Fruit fly (Drosophila melanogaster) whole organism: Measurements from ENCODE around the gene CG31300.

ENCODE experiments used
- CG8478 ChIP-seq: fragments of >200 bp; optimal IDR thresholded peaks from 2 replicates; lab custom pipeline; 2018; ENCODE audit warnings: inconsistent platforms
- Dll ChIP-seq: fragments of >200 bp; optimal IDR thresholded peaks from 2 replicates; lab custom pipeline; 2017
- EcR ChIP-seq, 2 experiments: fragments of >200 bp; optimal IDR thresholded peaks; 2 replicates each; lab custom pipeline; 2017; ENCODE audit warnings: missing biosample characterization in 2 of 2, missing genetic modification characterization in 2 of 2, missing genetic modification reagents in 2 of 2
- pan ChIP-seq: fragments of >200 bp; optimal IDR thresholded peaks from 2 replicates; lab custom pipeline; 2017
- psq ChIP-seq: fragments of >200 bp; optimal IDR thresholded peaks from 2 replicates; lab custom pipeline; 2017
- usp ChIP-seq: fragments of >200 bp; optimal IDR thresholded peaks from 2 replicates; lab custom pipeline; 2017; ENCODE audit warnings: missing biosample characterization, missing genetic modification characterization, mixed read lengths

DNA sequence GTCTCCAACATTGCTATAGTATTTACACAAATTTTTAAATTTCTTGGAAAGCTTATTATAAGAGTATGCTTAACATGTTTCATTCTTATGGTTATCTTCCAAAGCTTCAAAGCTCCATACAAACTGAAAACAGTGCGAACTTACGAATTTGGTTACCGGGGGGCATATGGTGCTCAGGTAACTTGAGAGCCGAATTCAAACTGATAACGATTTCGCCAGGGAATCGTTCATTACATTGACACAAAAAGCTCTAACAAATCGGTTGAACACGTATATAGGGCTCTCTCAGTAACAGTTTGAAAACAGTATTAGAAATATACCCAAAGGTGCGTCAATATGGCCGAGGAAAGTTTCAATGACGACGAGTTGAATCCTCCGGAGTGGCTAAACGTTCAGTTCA is 17.2 kb downstream of the CG31300 start, which contains the start of gene CG13659:
- TF ChIP-seq usp (GFP tag; lab: Kevin White, UChicago): no peak
- no peak for TF ChIP-seq CG8478
- no peak for TF ChIP-seq EcR (GFP tag; optimal IDR thresholded peaks at IDR 0.05; lab: Kevin White, UChicago)
- no peak for TF ChIP-seq psq (lab: Kevin White, UChicago)
- no peak for TF ChIP-seq pan (lab: Kevin White, UChicago)
- no peak for TF ChIP-seq Dll (lab: Kevin White, UChicago)
